Worm (Caenorhabditis elegans) whole organism, L4 larva: ENCODE data around the gene B0432.9.
A peak's percentile ranks its signal among the peaks of the same experiment; 100 is the strongest.

ENCODE experiments used
- D1046.2 ChIP-seq: fragments of 200-800 bp; sonication (Bioruptor generic); IDR thresholded peaks from 2 replicates; pipeline ENCODE4 v1.3.6; 2022; ENCODE audit warnings: missing genetic modification characterization, missing compliant biosample characterization
- F44E2.7 ChIP-seq: fragments of 200-800 bp; sonication (Bioruptor generic); IDR thresholded peaks from 2 replicates; pipeline ENCODE4 v2.1.2; 2022; ENCODE audit warnings: missing genetic modification characterization, missing compliant biosample characterization
- F49E8.2 ChIP-seq: sonication (generic microtip); optimal IDR thresholded peaks from 2 replicates; lab custom pipeline; 2016; ENCODE audit warnings: missing compliant biosample characterization, mild to moderate bottlenecking, missing genetic modification characterization, borderline replicate concordance
- R02D3.7 ChIP-seq: fragments of 150-350 bp; sonication (generic microtip); optimal IDR thresholded peaks from 3 replicates; lab custom pipeline; 2014; ENCODE audit warnings: missing biosample characterization, missing genetic modification characterization
- Y105C5A.15 ChIP-seq: fragments of 200-800 bp; sonication (Bioruptor generic); IDR thresholded peaks from 2 replicates; pipeline ENCODE4 v1.3.6; 2022; ENCODE audit warnings: missing genetic modification characterization, missing compliant biosample characterization
- ZK546.5 ChIP-seq, 2 experiments: sonication (generic microtip); optimal IDR thresholded peaks; 2 replicates each; lab custom pipeline; 2017; ENCODE audit warnings: missing biosample characterization in 2 of 2, missing genetic modification characterization in 2 of 2
- aha-1 ChIP-seq: fragments of 150-350 bp; peaks from one replicate; lab custom pipeline; 2014; ENCODE audit warnings: missing biosample characterization, missing genetic modification characterization
- aly-2 ChIP-seq: sonication (generic microtip); optimal IDR thresholded peaks from 2 replicates; lab custom pipeline; 2018; ENCODE audit warnings: missing biosample characterization, missing genetic modification characterization
- attf-4 ChIP-seq: sonication (generic microtip); optimal IDR thresholded peaks from 3 replicates; lab custom pipeline; 2017; ENCODE audit warnings: missing biosample characterization, missing genetic modification characterization
- ceh-20 ChIP-seq: fragments of 200-800 bp; sonication (Bioruptor generic); IDR thresholded peaks from 2 replicates; pipeline ENCODE4 v1.3.6; 2022; ENCODE audit warnings: missing genetic modification reagents, missing genetic modification characterization, missing compliant biosample characterization
- ceh-28 ChIP-seq: fragments of 150-350 bp; optimal IDR thresholded peaks from 2 replicates; lab custom pipeline; 2014; ENCODE audit warnings: missing biosample characterization, missing genetic modification reagents, missing genetic modification characterization
- ceh-44 ChIP-seq: fragments of 200-800 bp; sonication (Bioruptor generic); IDR thresholded peaks from 2 replicates; pipeline ENCODE4 v1.3.6; 2022; ENCODE audit warnings: missing genetic modification reagents, missing genetic modification characterization, missing compliant biosample characterization
- ceh-82 ChIP-seq: sonication (generic microtip); optimal IDR thresholded peaks from 2 replicates; lab custom pipeline; 2017; ENCODE audit warnings: missing biosample characterization, missing genetic modification characterization
- ces-1 ChIP-seq: fragments of 150-350 bp; sonication (generic microtip); optimal IDR thresholded peaks from 4 replicates; lab custom pipeline; 2014; ENCODE audit warnings: missing biosample characterization, missing genetic modification reagents, missing genetic modification characterization
- ctbp-1 ChIP-seq: fragments of 200-800 bp; sonication (Bioruptor generic); IDR thresholded peaks from 2 replicates; pipeline ENCODE4 v1.3.6; 2022; ENCODE audit warnings: missing genetic modification reagents, missing genetic modification characterization, missing compliant biosample characterization
- daf-19 ChIP-seq: fragments of 200-800 bp; sonication (Bioruptor generic); conservative IDR thresholded peaks from 2 replicates; pipeline ENCODE4 v1.3.6; 2022; ENCODE audit warnings: missing genetic modification characterization, missing compliant biosample characterization
- dmd-9 ChIP-seq: fragments of 200-800 bp; sonication (Bioruptor generic); IDR thresholded peaks from 2 replicates; pipeline ENCODE4 v1.3.6; 2022; ENCODE audit warnings: missing genetic modification reagents, missing genetic modification characterization, missing compliant biosample characterization
- dpl-1 ChIP-seq: fragments of 150-350 bp; optimal IDR thresholded peaks from 2 replicates; lab custom pipeline; 2014; ENCODE audit warnings: missing biosample characterization, missing genetic modification reagents, missing genetic modification characterization
- egl-27 ChIP-seq: sonication (generic microtip); optimal IDR thresholded peaks from 3 replicates; lab custom pipeline; 2017; ENCODE audit warnings: missing biosample characterization, missing genetic modification reagents, missing genetic modification characterization
- hif-1 ChIP-seq, 2 experiments: sonication (generic microtip); optimal IDR thresholded peaks; 2 replicates each; lab custom pipeline; 2016 to 2017; ENCODE audit warnings: missing compliant biosample characterization in 2 of 2, missing genetic modification characterization in 2 of 2, missing genetic modification reagents in 2 of 2, missing genotype in 2 of 2, mild to moderate bottlenecking in 1 of 2
- hlh-11 ChIP-seq: fragments of 200-800 bp; sonication (Bioruptor generic); optimal IDR thresholded peaks from 2 replicates; lab custom pipeline; 2018; ENCODE audit warnings: mild to moderate bottlenecking, missing genetic modification characterization, missing compliant biosample characterization
- lin-13 ChIP-seq: fragments of 150-350 bp; optimal IDR thresholded peaks from 2 replicates; lab custom pipeline; 2014; ENCODE audit warnings: missing biosample characterization, missing genetic modification reagents, missing genetic modification characterization
- lin-15B ChIP-seq: fragments of 150-350 bp; sonication (generic microtip); optimal IDR thresholded peaks from 3 replicates; lab custom pipeline; 2014; ENCODE audit warnings: missing biosample characterization, missing genetic modification characterization
- lin-29 ChIP-seq: fragments of 200-800 bp; sonication (Bioruptor generic); IDR thresholded peaks from 2 replicates; pipeline ENCODE4 v1.3.6; 2022; ENCODE audit warnings: missing genetic modification reagents, missing genetic modification characterization, missing compliant biosample characterization
- lir-3 ChIP-seq: sonication (generic microtip); optimal IDR thresholded peaks from 2 replicates; lab custom pipeline; 2016; ENCODE audit warnings: mild to moderate bottlenecking, missing genetic modification characterization, missing compliant biosample characterization
- madf-5 ChIP-seq, 2 experiments: fragments of 200-800 bp; sonication (Bioruptor generic); IDR thresholded peaks; 2 replicates each; pipeline ENCODE4 v1.3.6; 2022; ENCODE audit warnings: missing compliant biosample characterization in 2 of 2, missing genetic modification characterization in 2 of 2
- madf-9 ChIP-seq: fragments of 200-800 bp; sonication (Bioruptor generic); conservative IDR thresholded peaks from 2 replicates; pipeline ENCODE4 v1.3.6; 2022; ENCODE audit warnings: missing genetic modification reagents, missing genetic modification characterization, missing compliant biosample characterization
- mdl-1 ChIP-seq, 2 experiments: fragments of 150-350 bp in 1 of 2; sonication (generic microtip) in 1 of 2; optimal IDR thresholded peaks; 2 replicates each; lab custom pipeline; 2014 to 2017; ENCODE audit warnings: missing biosample characterization in 2 of 2, missing genetic modification characterization in 2 of 2
- mdt-29 ChIP-seq: fragments of 200-800 bp; sonication (Bioruptor generic); IDR thresholded peaks from 2 replicates; pipeline ENCODE4 v1.3.6; 2022; ENCODE audit warnings: missing genetic modification reagents, missing genetic modification characterization, missing compliant biosample characterization
- mxl-2 ChIP-seq: fragments of 200-800 bp; sonication (Bioruptor generic); conservative IDR thresholded peaks from 2 replicates; pipeline ENCODE4 v1.3.6; 2022; ENCODE audit warnings: missing genetic modification reagents, missing genetic modification characterization, missing compliant biosample characterization
- nhr-10 ChIP-seq: fragments of 150-350 bp; optimal IDR thresholded peaks from 2 replicates; lab custom pipeline; 2014; ENCODE audit warnings: missing biosample characterization, missing genetic modification characterization
- nhr-11 ChIP-seq: fragments of 150-350 bp; optimal IDR thresholded peaks from 2 replicates; lab custom pipeline; 2014; ENCODE audit warnings: missing biosample characterization, missing genetic modification characterization
- nhr-111 ChIP-seq: fragments of 200-800 bp; sonication (Bioruptor generic); optimal IDR thresholded peaks from 2 replicates; lab custom pipeline; 2018; ENCODE audit warnings: mild to moderate bottlenecking, missing genetic modification characterization, missing compliant biosample characterization
- nhr-237 ChIP-seq: sonication (generic microtip); optimal IDR thresholded peaks from 2 replicates; lab custom pipeline; 2017; ENCODE audit warnings: missing biosample characterization, missing genetic modification characterization
- nhr-25 ChIP-seq: sonication (generic microtip); optimal IDR thresholded peaks from 2 replicates; lab custom pipeline; 2017; ENCODE audit warnings: missing genetic modification characterization, mild to moderate bottlenecking, missing compliant biosample characterization, antibody characterized with exemption, moderate library complexity, borderline replicate concordance; ENCODE audit not compliant: insufficient read depth
- nhr-41 ChIP-seq: fragments of 200-800 bp; sonication (Bioruptor generic); IDR thresholded peaks from 2 replicates; pipeline ENCODE4 v1.3.6; 2022; ENCODE audit warnings: missing genetic modification reagents, missing genetic modification characterization, missing compliant biosample characterization
- nhr-6 ChIP-seq: fragments of 150-350 bp; optimal IDR thresholded peaks from 2 replicates; lab custom pipeline; 2014; ENCODE audit warnings: missing biosample characterization, missing genetic modification characterization
- nhr-76 ChIP-seq: fragments of 150-350 bp; optimal IDR thresholded peaks from 2 replicates; lab custom pipeline; 2014; ENCODE audit warnings: missing biosample characterization, missing genetic modification characterization
- nhr-77 ChIP-seq: fragments of 150-350 bp; optimal IDR thresholded peaks from 2 replicates; lab custom pipeline; 2014; ENCODE audit warnings: missing biosample characterization, missing genetic modification characterization
- pqm-1 ChIP-seq: sonication (generic microtip); optimal IDR thresholded peaks from 2 replicates; lab custom pipeline; 2017; ENCODE audit warnings: missing biosample characterization, missing genetic modification characterization
- rbr-2 ChIP-seq: sonication (generic microtip); optimal IDR thresholded peaks from 2 replicates; lab custom pipeline; 2016; ENCODE audit warnings: missing genotype, missing genetic modification characterization, missing compliant biosample characterization
- spr-1 ChIP-seq: sonication (generic microtip); optimal IDR thresholded peaks from 2 replicates; lab custom pipeline; 2016; ENCODE audit warnings: mild to moderate bottlenecking, missing genetic modification characterization, missing compliant biosample characterization
- tag-97 ChIP-seq: fragments of 200-800 bp; sonication (Bioruptor generic); IDR thresholded peaks from 2 replicates; pipeline ENCODE4 v1.3.6; 2022; ENCODE audit warnings: missing genetic modification characterization, missing compliant biosample characterization
- tra-1 ChIP-seq: fragments of 200-800 bp; sonication (Bioruptor generic); IDR thresholded peaks from 2 replicates; pipeline ENCODE4 v1.3.6; 2022; ENCODE audit warnings: missing genetic modification reagents, missing genetic modification characterization, missing compliant biosample characterization
- unc-39 ChIP-seq: sonication (generic microtip); optimal IDR thresholded peaks from 2 replicates; lab custom pipeline; 2017; ENCODE audit warnings: missing biosample characterization, missing genetic modification characterization
- unc-62 ChIP-seq, 3 experiments: fragments of 150-350 bp in 1 of 3; sonication (generic microtip); optimal IDR thresholded peaks in 2 of 3; peaks in 1 of 3; 1 replicate in 1 of 3; 2 replicates in 2 of 3; lab custom pipeline; 2014 to 2017; ENCODE audit warnings: missing biosample characterization in 3 of 3, missing genetic modification characterization in 3 of 3, missing genetic modification reagents in 3 of 3, missing genotype in 1 of 3
- vab-7 ChIP-seq: fragments of 200-800 bp; sonication (Bioruptor generic); IDR thresholded peaks from 2 replicates; pipeline ENCODE4 v1.3.6; 2022; ENCODE audit warnings: missing genetic modification reagents, missing genetic modification characterization, missing compliant biosample characterization
- zag-1 ChIP-seq: fragments of 150-350 bp; optimal IDR thresholded peaks from 2 replicates; lab custom pipeline; 2014; ENCODE audit warnings: missing biosample characterization, missing genetic modification characterization
- zip-2 ChIP-seq: fragments of 150-350 bp; optimal IDR thresholded peaks from 2 replicates; lab custom pipeline; 2014; ENCODE audit warnings: missing biosample characterization, missing genetic modification characterization

Gene B0432.9

ce11 chrII:255753-256152 is 27.7 kb downstream of the B0432.9 start:
- peak; percentile 75 for TF ChIP-seq aha-1 (tag; lab: Kevin White, UChicago)

ce11 chrII:255124-255523 is 28.4 kb downstream of the B0432.9 start:
- TF ChIP-seq ceh-82 (no peak), unc-39 (no peak), daf-19 (GFP tag; lab: Robert Waterston, UW) (peak; percentile 75; the same call in 1 of the 2 replicates), mdl-1 (tag; optimal IDR thresholded peaks at IDR 0.05; lab: Kevin White, UChicago) (peak; percentile 28 to 77), nhr-10 (tag; lab: Kevin White, UChicago) (peak; percentile 57), lir-3 (tag; lab: Kevin White, UChicago) (peak; percentile 0), ctbp-1 (peak; percentile 78), madf-5 (GFP tag; IDR thresholded peaks at IDR 0.05; lab: Robert Waterston, UW) (no peak), madf-9 (GFP tag; lab: Robert Waterston, UW) (peak; percentile 68; the same call in 1 of the 2 replicates), unc-62 (GFP tag; optimal IDR thresholded peaks at IDR 0.05 in 1 of 2; lab: Kevin White, UChicago) (peak in 1 of 2 experiments; percentile 45), unc-62 (tag; optimal IDR thresholded peaks at IDR 0.05; lab: Kevin White, UChicago) (no peak), mdt-29 (GFP tag; lab: Robert Waterston, UW) (peak; percentile 46; the same call in 1 of the 2 replicates), lin-29 (GFP tag; lab: Robert Waterston, UW) (peak; percentile 79), dpl-1 (GFP tag; lab: Kevin White, UChicago) (peak; percentile 92), nhr-111 (GFP tag; lab: Kevin White, UChicago) (no peak), tag-97 (GFP tag; lab: Robert Waterston, UW) (no peak), nhr-6 (peak; percentile 97), F44E2.7 (GFP tag; lab: Robert Waterston, UW) (peak; percentile 88; the same call in 1 of the 2 replicates), hlh-11 (tag; lab: Kevin White, UChicago) (peak; percentile 87), nhr-41 (GFP tag; lab: Robert Waterston, UW) (peak; percentile 40; the same call in 1 of the 2 replicates), tra-1 (GFP tag; lab: Robert Waterston, UW) (peak; percentile 81), R02D3.7 (no peak), zag-1 (peak; percentile 50), lin-15B (tag; lab: Kevin White, UChicago) (peak; percentile 95), spr-1 (tag; lab: Kevin White, UChicago) (peak; percentile 91), ZK546.5 (tag; optimal IDR thresholded peaks at IDR 0.05; lab: Kevin White, UChicago) (peak in 1 of 2 experiments; percentile 48), pqm-1 (tag; lab: Kevin White, UChicago) (peak; percentile 74), egl-27 (tag; lab: Kevin White, UChicago) (no peak), D1046.2 (GFP tag; lab: Robert Waterston, UW) (no peak), zip-2 (tag; lab: Kevin White, UChicago) (peak; percentile 56), ces-1 (peak; percentile 90), hif-1 (tag; optimal IDR thresholded peaks at IDR 0.05; lab: Kevin White, UChicago) (peak; percentile 11 to 89), nhr-11 (peak; percentile 90), ceh-20 (GFP tag; lab: Robert Waterston, UW) (peak; percentile 89), ceh-44 (GFP tag; lab: Robert Waterston, UW) (peak; percentile 86), nhr-237 (tag; lab: Kevin White, UChicago) (peak; percentile 62), nhr-25 (tag; lab: Kevin White, UChicago) (peak; percentile 92), mxl-2 (GFP tag; lab: Robert Waterston, UW) (0 out of 2 replicates have a peak, but pooled peaks have one; percentile 54), nhr-76 (no peak), vab-7 (peak; percentile 84), dmd-9 (peak; percentile 87; the same call in 1 of the 2 replicates), lin-13 (GFP tag; lab: Kevin White, UChicago) (peak; percentile 96), rbr-2 (tag; lab: Kevin White, UChicago) (peak; percentile 93), Y105C5A.15 (no peak), attf-4 (tag; lab: Kevin White, UChicago) (no peak), ceh-28 (peak; percentile 78), nhr-77 (tag; lab: Kevin White, UChicago) (peak; percentile 94), aly-2 (tag; lab: Kevin White, UChicago) (no peak), F49E8.2 (tag; lab: Kevin White, UChicago) (peak; percentile 84)
